Worm (Caenorhabditis elegans) whole organism, young adult: ENCODE measurements around the gene Y43F8C.7.

Experiments used
- B0019.2 ChIP-seq: fragments of 200-800 bp; sonication (Bioruptor generic); conservative IDR thresholded peaks from 2 replicates; pipeline ENCODE4 v1.3.6; 2022; ENCODE audit warnings: missing genetic modification reagents, missing genetic modification characterization, missing compliant biosample characterization
- C17E4.6 ChIP-seq: fragments of 200-800 bp; sonication (Bioruptor generic); IDR thresholded peaks from 2 replicates; pipeline ENCODE4 v1.3.6; 2022; ENCODE audit warnings: missing genetic modification reagents, missing genetic modification characterization, missing compliant biosample characterization
- D2030.7 ChIP-seq: fragments of 200-800 bp; sonication (Bioruptor generic); IDR thresholded peaks from 2 replicates; pipeline ENCODE4 v1.3.6; 2022; ENCODE audit warnings: missing genetic modification reagents, missing genetic modification characterization, missing compliant biosample characterization
- F10E7.11 ChIP-seq: sonication (generic microtip); optimal IDR thresholded peaks from 2 replicates; lab custom pipeline; 2017; ENCODE audit warnings: mild to moderate bottlenecking, missing genetic modification characterization, moderate library complexity, missing compliant biosample characterization
- F39B2.1 ChIP-seq: fragments of 200-800 bp; sonication (Bioruptor generic); IDR thresholded peaks from 2 replicates; pipeline ENCODE4 v1.3.6; 2022; ENCODE audit warnings: missing genetic modification reagents, missing genetic modification characterization, missing compliant biosample characterization
- F49E8.2 ChIP-seq: sonication (generic microtip); optimal IDR thresholded peaks from 3 replicates; lab custom pipeline; 2017; ENCODE audit warnings: missing genetic modification characterization, mild to moderate bottlenecking, missing compliant biosample characterization, antibody characterized with exemption, moderate library complexity; ENCODE audit not compliant: insufficient read depth
- F57C9.4 ChIP-seq: sonication (generic microtip); optimal IDR thresholded peaks from 2 replicates; lab custom pipeline; 2017; ENCODE audit warnings: mild to moderate bottlenecking, missing genetic modification characterization, missing compliant biosample characterization
- T07F8.4 ChIP-seq: sonication (generic microtip); optimal IDR thresholded peaks from 2 replicates; lab custom pipeline; 2016; ENCODE audit warnings: mild to moderate bottlenecking, missing genetic modification characterization, moderate library complexity, missing compliant biosample characterization
- Y53F4B.3 ChIP-seq: fragments of 200-800 bp; sonication (Bioruptor generic); IDR thresholded peaks from 2 replicates; pipeline ENCODE4 v1.3.6; 2022; ENCODE audit warnings: missing genetic modification reagents, missing genetic modification characterization, missing compliant biosample characterization
- Y56A3A.18 ChIP-seq: fragments of 200-800 bp; sonication (Bioruptor generic); IDR thresholded peaks from 2 replicates; pipeline ENCODE4 v1.3.6; 2022; ENCODE audit warnings: missing genetic modification reagents, missing genetic modification characterization, missing compliant biosample characterization
- Y95B8A.8 ChIP-seq: fragments of 200-800 bp; sonication (Bioruptor generic); IDR thresholded peaks from 2 replicates; pipeline ENCODE4 v1.3.6; 2022; ENCODE audit warnings: missing genetic modification reagents, missing genetic modification characterization, missing compliant biosample characterization
- akir-1 ChIP-seq: fragments of 200-800 bp; sonication (Bioruptor generic); optimal IDR thresholded peaks from 2 replicates; lab custom pipeline; 2018; ENCODE audit warnings: mild to moderate bottlenecking, missing genetic modification characterization, moderate library complexity, missing compliant biosample characterization
- aptf-3 ChIP-seq: fragments of 200-800 bp; sonication (Bioruptor generic); IDR thresholded peaks from 2 replicates; pipeline ENCODE4 v1.3.6; 2022; ENCODE audit warnings: missing genetic modification characterization, missing compliant biosample characterization
- atf-7 ChIP-seq: sonication (generic microtip); optimal IDR thresholded peaks from 2 replicates; lab custom pipeline; 2017; ENCODE audit warnings: mild to moderate bottlenecking, missing genetic modification characterization, missing compliant biosample characterization
- bed-1 ChIP-seq: fragments of 200-800 bp; sonication (Bioruptor generic); IDR thresholded peaks from 2 replicates; pipeline ENCODE4 v1.3.6; 2022; ENCODE audit warnings: missing genetic modification reagents, missing genetic modification characterization, missing compliant biosample characterization
- bed-2 ChIP-seq: fragments of 200-800 bp; sonication (Bioruptor generic); IDR thresholded peaks from 2 replicates; pipeline ENCODE4 v1.3.6; 2022; ENCODE audit warnings: missing genetic modification reagents, missing genetic modification characterization, missing compliant biosample characterization
- cebp-2 ChIP-seq: fragments of 200-800 bp; sonication (Bioruptor generic); IDR thresholded peaks from 2 replicates; pipeline ENCODE4 v1.3.6; 2022; ENCODE audit warnings: missing genetic modification characterization, missing compliant biosample characterization
- ceh-100 ChIP-seq: fragments of 200-800 bp; sonication (Bioruptor generic); IDR thresholded peaks from 2 replicates; pipeline ENCODE4 v1.3.6; 2022; ENCODE audit warnings: missing genetic modification reagents, missing genetic modification characterization, missing compliant biosample characterization
- chd-7 ChIP-seq: sonication (generic microtip); optimal IDR thresholded peaks from 2 replicates; lab custom pipeline; 2016; ENCODE audit warnings: mild to moderate bottlenecking, missing genetic modification characterization, moderate library complexity, missing compliant biosample characterization
- ekl-4 ChIP-seq: fragments of 200-800 bp; sonication (Bioruptor generic); IDR thresholded peaks from 2 replicates; pipeline ENCODE4 v1.3.6; 2022; ENCODE audit warnings: missing genetic modification reagents, missing genetic modification characterization, missing compliant biosample characterization
- hmg-1.2 ChIP-seq: fragments of 200-800 bp; sonication (Bioruptor generic); IDR thresholded peaks from 2 replicates; pipeline ENCODE4 v1.3.6; 2022; ENCODE audit warnings: missing genetic modification reagents, missing genetic modification characterization, missing compliant biosample characterization
- hmg-20 ChIP-seq: fragments of 200-800 bp; sonication (Bioruptor generic); IDR thresholded peaks from 2 replicates; pipeline ENCODE4 v1.3.6; 2022; ENCODE audit warnings: missing genetic modification reagents, missing genetic modification characterization, missing compliant biosample characterization
- hrde-1 ChIP-seq: sonication (generic microtip); optimal IDR thresholded peaks from 2 replicates; lab custom pipeline; 2016; ENCODE audit warnings: missing genetic modification characterization, mild to moderate bottlenecking, missing compliant biosample characterization, moderate library complexity, missing genotype, missing genetic modification reagents, borderline replicate concordance
- let-526 ChIP-seq: fragments of 200-800 bp; sonication (Bioruptor generic); IDR thresholded peaks from 2 replicates; pipeline ENCODE4 v1.3.6; 2022; ENCODE audit warnings: missing genetic modification reagents, missing genetic modification characterization, missing compliant biosample characterization
- let-607 ChIP-seq, 2 experiments: fragments of 200-800 bp in 1 of 2; sonication (Bioruptor generic) in 1 of 2; sonication (generic microtip) in 1 of 2; optimal IDR thresholded peaks; 2 replicates each; lab custom pipeline; 2016 to 2018; ENCODE audit warnings: mild to moderate bottlenecking in 2 of 2, missing compliant biosample characterization in 2 of 2, missing genetic modification characterization in 2 of 2, moderate library complexity in 2 of 2, missing genotype in 1 of 2
- lir-1 ChIP-seq: fragments of 200-800 bp; sonication (Bioruptor generic); conservative IDR thresholded peaks from 2 replicates; pipeline ENCODE4 v1.3.6; 2022; ENCODE audit warnings: missing genetic modification reagents, missing genetic modification characterization, missing compliant biosample characterization
- lsl-1 ChIP-seq: fragments of 200-800 bp; sonication (Bioruptor generic); optimal IDR thresholded peaks from 2 replicates; lab custom pipeline; 2018; ENCODE audit warnings: mild to moderate bottlenecking, missing genetic modification characterization, moderate library complexity, missing compliant biosample characterization
- lsy-27 ChIP-seq: sonication (generic microtip); optimal IDR thresholded peaks from 2 replicates; lab custom pipeline; 2017; ENCODE audit warnings: missing genetic modification characterization, mild to moderate bottlenecking, missing compliant biosample characterization, antibody characterized with exemption, missing genotype, borderline replicate concordance; ENCODE audit not compliant: insufficient read depth
- madf-6 ChIP-seq: fragments of 200-800 bp; sonication (Bioruptor generic); IDR thresholded peaks from 2 replicates; pipeline ENCODE4 v1.3.6; 2022; ENCODE audit warnings: missing genetic modification reagents, missing genetic modification characterization, missing compliant biosample characterization
- madf-8 ChIP-seq: fragments of 200-800 bp; sonication (Bioruptor generic); conservative IDR thresholded peaks from 2 replicates; pipeline ENCODE4 v1.3.6; 2022; ENCODE audit warnings: missing genetic modification reagents, missing genetic modification characterization, missing compliant biosample characterization
- nfya-2 ChIP-seq: fragments of 200-800 bp; sonication (Bioruptor generic); IDR thresholded peaks from 2 replicates; pipeline ENCODE4 v1.3.6; 2022; ENCODE audit warnings: missing genetic modification reagents, missing genetic modification characterization, missing compliant biosample characterization
- nhr-120 ChIP-seq: fragments of 200-800 bp; sonication (Bioruptor generic); IDR thresholded peaks from 2 replicates; pipeline ENCODE4 v1.3.6; 2022; ENCODE audit warnings: missing genetic modification characterization, missing compliant biosample characterization
- nhr-179 ChIP-seq: sonication (generic microtip); optimal IDR thresholded peaks from 2 replicates; lab custom pipeline; 2016; ENCODE audit warnings: mild to moderate bottlenecking, missing genetic modification characterization, missing compliant biosample characterization
- pbrm-1 ChIP-seq: fragments of 200-800 bp; sonication (Bioruptor generic); IDR thresholded peaks from 2 replicates; pipeline ENCODE4 v1.3.6; 2022; ENCODE audit warnings: missing genetic modification reagents, missing genetic modification characterization, missing compliant biosample characterization
- pha-4 ChIP-seq: fragments of 150-350 bp; sonication (generic microtip); optimal IDR thresholded peaks from 2 replicates; lab custom pipeline; 2014; ENCODE audit warnings: missing biosample characterization, missing genetic modification reagents, missing genetic modification characterization
- rcor-1 ChIP-seq: fragments of 200-800 bp; sonication (Bioruptor generic); IDR thresholded peaks from 2 replicates; pipeline ENCODE4 v1.3.6; 2022; ENCODE audit warnings: missing genetic modification reagents, missing genetic modification characterization, missing compliant biosample characterization
- repo-1 ChIP-seq: sonication (generic microtip); optimal IDR thresholded peaks from 2 replicates; lab custom pipeline; 2017; ENCODE audit warnings: mild to moderate bottlenecking, missing genetic modification characterization, missing compliant biosample characterization
- rpc-1 ChIP-seq, 2 experiments: fragments of 150-350 bp in 1 of 2; sonication (generic microtip) in 1 of 2; optimal IDR thresholded peaks; 2 replicates each; lab custom pipeline; 2014 to 2018; ENCODE audit warnings: missing biosample characterization in 1 of 2, missing genetic modification characterization in 1 of 2, missing genetic modification reagents in 1 of 2, missing genotype in 1 of 2
- sea-2 ChIP-seq: fragments of 200-800 bp; sonication (Bioruptor generic); IDR thresholded peaks from 2 replicates; pipeline ENCODE4 v1.3.6; 2022; ENCODE audit warnings: missing genetic modification characterization, missing compliant biosample characterization
- snpc-4 ChIP-seq, 5 experiments: fragments of 150-350 bp in 1 of 5; sonication (generic microtip) in 4 of 5; optimal IDR thresholded peaks; 2 replicates each; lab custom pipeline; 2014 to 2018; ENCODE audit warnings: missing genetic modification characterization in 5 of 5, missing biosample characterization in 3 of 5, antibody characterized with exemption in 2 of 5, mild to moderate bottlenecking in 2 of 5, missing compliant biosample characterization in 2 of 5, missing genotype in 2 of 5, moderate library complexity in 2 of 5, missing genetic modification reagents in 1 of 5
- tbx-9 ChIP-seq: sonication (generic microtip); optimal IDR thresholded peaks from 2 replicates; lab custom pipeline; 2016; ENCODE audit warnings: borderline replicate concordance, missing genetic modification characterization, inconsistent platforms, missing compliant biosample characterization
- unc-130 ChIP-seq: sonication (generic microtip); optimal IDR thresholded peaks from 2 replicates; lab custom pipeline; 2016; ENCODE audit warnings: missing genetic modification reagents, missing genetic modification characterization, missing compliant biosample characterization
- zfh-2 ChIP-seq: fragments of 200-800 bp; sonication (Bioruptor generic); conservative IDR thresholded peaks from 2 replicates; pipeline ENCODE4 v1.3.6; 2022; ENCODE audit warnings: missing genetic modification reagents, missing genetic modification characterization, missing compliant biosample characterization
- ztf-26 ChIP-seq: sonication (generic microtip); optimal IDR thresholded peaks from 2 replicates; lab custom pipeline; 2017; ENCODE audit warnings: missing genetic modification characterization, missing compliant biosample characterization
- ztf-28 ChIP-seq: fragments of 200-800 bp; sonication (Bioruptor generic); IDR thresholded peaks from 2 replicates; pipeline ENCODE4 v1.3.6; 2022; ENCODE audit warnings: missing genetic modification reagents, missing genetic modification characterization, missing compliant biosample characterization

The Y43F8C.7 gene

ce11 chrV:19629973-19630372 is 13.9 kb downstream of the Y43F8C.7 start:
- no peak for TF ChIP-seq lir-1 (GFP tag; lab: Robert Waterston, UW)
- no peak for TF ChIP-seq snpc-4 (GFP tag; optimal IDR thresholded peaks at IDR 0.05; lab: Kevin White, UChicago)
- no peak for TF ChIP-seq snpc-4 (tag; optimal IDR thresholded peaks at IDR 0.05; lab: Kevin White, UChicago)
- TF ChIP-seq madf-6: no peak
- TF ChIP-seq ztf-26 (tag; lab: Kevin White, UChicago): no peak
- TF ChIP-seq chd-7 (tag; lab: Kevin White, UChicago): no peak
- TF ChIP-seq tbx-9 (tag; lab: Kevin White, UChicago): no peak
- no peak for TF ChIP-seq Y53F4B.3
- TF ChIP-seq bed-2 (GFP tag; lab: Robert Waterston, UW): no peak
- no peak for TF ChIP-seq F49E8.2
- TF ChIP-seq lsl-1 (GFP tag; lab: Kevin White, UChicago): no peak
- TF ChIP-seq atf-7 (tag; lab: Kevin White, UChicago): no peak
- no peak for TF ChIP-seq Y56A3A.18 (GFP tag; lab: Robert Waterston, UW)
- no peak for TF ChIP-seq B0019.2 (GFP tag; lab: Robert Waterston, UW)
- no peak for TF ChIP-seq rpc-1 (optimal IDR thresholded peaks at IDR 0.05; lab: Kevin White, UChicago)
- TF ChIP-seq rpc-1 (tag; optimal IDR thresholded peaks at IDR 0.05; lab: Kevin White, UChicago): no peak
- TF ChIP-seq T07F8.4 (tag; lab: Kevin White, UChicago): no peak
- TF ChIP-seq F10E7.11: no peak
- no peak for TF ChIP-seq rcor-1 (GFP tag; lab: Robert Waterston, UW)

- TF ChIP-seq F57C9.4 (tag; lab: Kevin White, UChicago): no peak
- 0 out of 2 replicates have a peak, but pooled peaks have one; percentile 3 for TF ChIP-seq F39B2.1 (GFP tag; lab: Robert Waterston, UW)
- no peak for TF ChIP-seq tbx-9 (tag; lab: Kevin White, UChicago)
- no peak for TF ChIP-seq snpc-4 (GFP tag; optimal IDR thresholded peaks at IDR 0.05; lab: Kevin White, UChicago)
- TF ChIP-seq snpc-4 (tag; optimal IDR thresholded peaks at IDR 0.05; lab: Kevin White, UChicago): no peak
- 0 out of 2 replicates have a peak, but pooled peaks have one; percentile 24 for TF ChIP-seq D2030.7 (GFP tag; lab: Robert Waterston, UW)
- TF ChIP-seq hmg-1.2 (GFP tag; lab: Robert Waterston, UW): peak; percentile 96
- no peak for TF ChIP-seq chd-7 (tag; lab: Kevin White, UChicago)
- TF ChIP-seq cebp-2 (GFP tag; lab: Robert Waterston, UW): no peak
- TF ChIP-seq repo-1: no peak
- no peak for TF ChIP-seq hrde-1
- TF ChIP-seq pbrm-1 (GFP tag; lab: Robert Waterston, UW): no peak
- 0 out of 2 replicates have a peak, but pooled peaks have one; percentile 23 for TF ChIP-seq C17E4.6
- no peak for TF ChIP-seq lsy-27 (tag; lab: Kevin White, UChicago)
- TF ChIP-seq sea-2 (GFP tag; lab: Robert Waterston, UW): no peak
- TF ChIP-seq hmg-20 (GFP tag; lab: Robert Waterston, UW): no peak
- TF ChIP-seq ekl-4 (GFP tag; lab: Robert Waterston, UW): no peak
- no peak for TF ChIP-seq ceh-100 (GFP tag; lab: Robert Waterston, UW)
- TF ChIP-seq akir-1 (GFP tag; lab: Kevin White, UChicago): no peak
- no peak for TF ChIP-seq nhr-120 (GFP tag; lab: Robert Waterston, UW)
- TF ChIP-seq zfh-2 (GFP tag; lab: Robert Waterston, UW): peak; percentile 75
- TF ChIP-seq pha-4 (tag; lab: Kevin White, UChicago): no peak
- TF ChIP-seq ztf-28 (GFP tag; lab: Robert Waterston, UW): 0 out of 2 replicates have a peak, but pooled peaks have one; percentile 44
- TF ChIP-seq nfya-2: 0 out of 2 replicates have a peak, but pooled peaks have one; percentile 58
- TF ChIP-seq Y95B8A.8 (GFP tag; lab: Robert Waterston, UW): no peak
- no peak for TF ChIP-seq nhr-179 (tag; lab: Kevin White, UChicago)
- no peak for TF ChIP-seq madf-8 (GFP tag; lab: Robert Waterston, UW)
- TF ChIP-seq let-526 (GFP tag; lab: Robert Waterston, UW): 0 out of 2 replicates have a peak, but pooled peaks have one; percentile 50
- no peak for TF ChIP-seq bed-1 (GFP tag; lab: Robert Waterston, UW)
- TF ChIP-seq aptf-3 (GFP tag; lab: Robert Waterston, UW): 0 out of 2 replicates have a peak, but pooled peaks have one; percentile 72
- no peak for TF ChIP-seq unc-130 (GFP tag; lab: Kevin White, UChicago)
- TF ChIP-seq let-607 (tag; optimal IDR thresholded peaks at IDR 0.05; lab: Kevin White, UChicago): no peak
Observed at ce11 chrV:19629544-19629943, 14.3 kb downstream of the Y43F8C.7 start.
